Fruit fly (Drosophila melanogaster): Measurements from ENCODE around the gene ATP6AP2.

Gene ATP6AP2

DNA sequence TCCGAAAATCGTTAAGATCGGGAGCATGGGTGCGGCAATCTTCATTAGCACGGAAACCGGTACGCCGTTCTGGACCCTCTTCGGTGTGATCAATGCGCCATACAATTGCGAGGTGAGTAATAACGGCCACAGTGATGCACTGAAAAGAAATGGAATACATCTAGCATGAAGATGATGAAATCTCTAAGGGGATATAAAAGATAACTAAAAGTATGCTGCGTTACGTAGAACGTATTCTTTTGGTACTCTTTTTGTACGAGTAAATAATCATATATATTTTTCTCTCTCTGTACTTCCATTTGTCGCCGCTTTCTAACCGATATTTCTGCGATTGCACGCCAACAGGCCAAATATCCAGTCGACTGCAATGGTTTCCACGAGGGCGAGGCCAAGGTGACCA, 9.6 kb upstream of the ATP6AP2 start (continued):
- TF ChIP-seq caup (GFP tag; optimal IDR thresholded peaks at IDR 0.05; ENCODE audit: severe bottlenecking): no peak
- TF ChIP-seq CG33557 (GFP tag; optimal IDR thresholded peaks at IDR 0.05): no peak
- no peak for TF ChIP-seq Dfd (GFP tag; optimal IDR thresholded peaks at IDR 0.05)
- peak; percentile 32 for TF ChIP-seq nmo (GFP tag; optimal IDR thresholded peaks at IDR 0.05)
- TF ChIP-seq CG10462 (GFP tag; optimal IDR thresholded peaks at IDR 0.05): no peak
- TF ChIP-seq Nf-YC (tag; optimal IDR thresholded peaks at IDR 0.05): no peak
- TF ChIP-seq shn (GFP tag; optimal IDR thresholded peaks at IDR 0.05): no peak
- TF ChIP-seq cato (GFP tag; optimal IDR thresholded peaks at IDR 0.05; ENCODE audit: borderline replicate concordance): no peak
- TF ChIP-seq CG10543 (GFP tag; optimal IDR thresholded peaks at IDR 0.05): no peak
- peak; percentile 18 for TF ChIP-seq Chrac-16 (GFP tag; optimal IDR thresholded peaks at IDR 0.05)
- TF ChIP-seq CG32767 (GFP tag; IDR thresholded peaks at IDR 0.05): 0 out of 2 replicates have a peak, but pooled peaks have one; percentile 17
- TF ChIP-seq CoRest (tag; optimal IDR thresholded peaks at IDR 0.05): no peak
- no peak for TF ChIP-seq usp (GFP tag; optimal IDR thresholded peaks at IDR 0.05)
- TF ChIP-seq CG7839 (tag; optimal IDR thresholded peaks at IDR 0.05): no peak
- no peak for TF ChIP-seq Dip3 (GFP tag; optimal IDR thresholded peaks at IDR 0.05)
- no peak for TF ChIP-seq gro (GFP tag; optimal IDR thresholded peaks at IDR 0.05)
- no peak; the same call in 1 of the 2 replicates for TF ChIP-seq CG10366 (GFP tag; IDR thresholded peaks at IDR 0.05)
- TF ChIP-seq ken (GFP tag; IDR thresholded peaks at IDR 0.05): peak; percentile 33; the same call in 1 of the 3 replicates
- no peak; the same call in 2 of the 3 replicates for TF ChIP-seq croc (GFP tag; conservative IDR thresholded peaks at IDR 0.05)
- TF ChIP-seq CG17359 (tag; optimal IDR thresholded peaks at IDR 0.05): peak; percentile 46
- no peak for TF ChIP-seq Lhr (GFP tag; optimal IDR thresholded peaks at IDR 0.05)
- no peak for TF ChIP-seq repo (GFP tag; optimal IDR thresholded peaks at IDR 0.05)
- no peak for TF ChIP-seq Gsc (GFP tag; IDR thresholded peaks at IDR 0.05)
- no peak for TF ChIP-seq CG18619 (GFP tag; optimal IDR thresholded peaks at IDR 0.05)
- TF ChIP-seq CG14014 (GFP tag; IDR thresholded peaks at IDR 0.05): no peak
- TF ChIP-seq CG8359 (GFP tag; optimal IDR thresholded peaks at IDR 0.05; ENCODE audit: borderline replicate concordance): no peak
- TF ChIP-seq sd (tag; optimal IDR thresholded peaks at IDR 0.05): no peak
- no peak for TF ChIP-seq CG10209 (GFP tag; optimal IDR thresholded peaks at IDR 0.05)
- TF ChIP-seq Hsf (GFP tag; optimal IDR thresholded peaks at IDR 0.05): no peak
- no peak for TF ChIP-seq CG18011 (GFP tag; optimal IDR thresholded peaks at IDR 0.05)
- no peak for TF ChIP-seq CG33213 (GFP tag; optimal IDR thresholded peaks at IDR 0.05)
- no peak for TF ChIP-seq CG5953 (GFP tag; IDR thresholded peaks at IDR 0.05)
- 0 out of 2 replicates have a peak, but pooled peaks have one; percentile 7 for TF ChIP-seq CG31224 (GFP tag; IDR thresholded peaks at IDR 0.05)
- TF ChIP-seq eyg (GFP tag; optimal IDR thresholded peaks at IDR 0.05): no peak
- TF ChIP-seq ac (GFP tag; optimal IDR thresholded peaks at IDR 0.05): no peak
- TF ChIP-seq CG7745 (tag; optimal IDR thresholded peaks at IDR 0.05): no peak
- TF ChIP-seq chn (GFP tag; optimal IDR thresholded peaks at IDR 0.05): peak; percentile 11
- TF ChIP-seq CTCF (GFP tag; optimal IDR thresholded peaks at IDR 0.05): no peak
- TF ChIP-seq peb (GFP tag; IDR thresholded peaks at IDR 0.05): no peak
- no peak for TF ChIP-seq CG3995 (GFP tag; optimal IDR thresholded peaks at IDR 0.05)
- peak; percentile 30; the same call in 1 of the 2 replicates for TF ChIP-seq Ada2b (GFP tag; IDR thresholded peaks at IDR 0.05)
- TF ChIP-seq Meics (GFP tag; optimal IDR thresholded peaks at IDR 0.05): no peak
- TF ChIP-seq ci (GFP tag; IDR thresholded peaks at IDR 0.05): no peak
- no peak for TF ChIP-seq Dbx (GFP tag; IDR thresholded peaks at IDR 0.05)
- no peak for TF ChIP-seq fd102C (GFP tag; optimal IDR thresholded peaks at IDR 0.05)
- TF ChIP-seq schlank (tag; optimal IDR thresholded peaks at IDR 0.05): no peak
- TF ChIP-seq Hr51 (GFP tag; optimal IDR thresholded peaks at IDR 0.05): no peak
- no peak for TF ChIP-seq Scr (GFP tag; IDR thresholded peaks at IDR 0.05; ENCODE audit: partially characterized antibody)
- TF ChIP-seq klu (GFP tag; IDR thresholded peaks at IDR 0.05): no peak
- TF ChIP-seq Mad (GFP tag; optimal IDR thresholded peaks at IDR 0.05): no peak
- peak; percentile 27; the same call in 1 of the 2 replicates for TF ChIP-seq slbo (GFP tag; IDR thresholded peaks at IDR 0.05)
- TF ChIP-seq CG13424 (tag; optimal IDR thresholded peaks at IDR 0.05): peak; percentile 16
